Fruit fly (Drosophila melanogaster) whole organism: ENCODE data around the gene CG43072.

Experiments
- CG8478 ChIP-seq: fragments of >200 bp; optimal IDR thresholded peaks from 2 replicates; lab custom pipeline; 2018; ENCODE audit warnings: inconsistent platforms
- Dll ChIP-seq: fragments of >200 bp; optimal IDR thresholded peaks from 2 replicates; lab custom pipeline; 2017
- EcR ChIP-seq, 2 experiments: fragments of >200 bp; optimal IDR thresholded peaks; 2 replicates each; lab custom pipeline; 2017; ENCODE audit warnings: missing biosample characterization in 2 of 2, missing genetic modification characterization in 2 of 2, missing genetic modification reagents in 2 of 2
- pan ChIP-seq: fragments of >200 bp; optimal IDR thresholded peaks from 2 replicates; lab custom pipeline; 2017
- psq ChIP-seq: fragments of >200 bp; optimal IDR thresholded peaks from 2 replicates; lab custom pipeline; 2017
- usp ChIP-seq: fragments of >200 bp; optimal IDR thresholded peaks from 2 replicates; lab custom pipeline; 2017; ENCODE audit warnings: missing biosample characterization, missing genetic modification characterization, mixed read lengths

The CG43072 gene

dm6 chr3L:21034281-21035221 is 31.1 kb upstream of the CG43072 start, which contains the start of gene siz:
Gene siz (plus strand): TSS chr3L:21034535.
- TF ChIP-seq CG8478 (lab: Kevin White, UChicago) (no peak), Dll (lab: Kevin White, UChicago) (no peak), psq (lab: Kevin White, UChicago) (no peak), EcR (GFP tag; optimal IDR thresholded peaks at IDR 0.05; lab: Kevin White, UChicago) (no peak), usp (GFP tag; lab: Kevin White, UChicago) (no peak), pan (lab: Kevin White, UChicago) (no peak)

dm6 chr3L:21035231-21035630 is 30.4 kb upstream of the CG43072 start:
- TF ChIP-seq usp (GFP tag; lab: Kevin White, UChicago) = no peak
- no peak for TF ChIP-seq EcR (GFP tag; optimal IDR thresholded peaks at IDR 0.05; lab: Kevin White, UChicago)
- no peak for TF ChIP-seq pan (lab: Kevin White, UChicago)
- TF ChIP-seq Dll (lab: Kevin White, UChicago) = no peak
- no peak for TF ChIP-seq psq (lab: Kevin White, UChicago)
- no peak for TF ChIP-seq CG8478 (lab: Kevin White, UChicago)

dm6 chr3L:21036257-21036957 is 29.2 kb upstream of the CG43072 start:
- TF ChIP-seq EcR (GFP tag; optimal IDR thresholded peaks at IDR 0.05; lab: Kevin White, UChicago) (no peak), psq (lab: Kevin White, UChicago) (no peak), Dll (lab: Kevin White, UChicago) (no peak), usp (GFP tag; lab: Kevin White, UChicago) (no peak), CG8478 (lab: Kevin White, UChicago) (no peak), pan (lab: Kevin White, UChicago) (no peak)

dm6 chr3L:21037404-21037803 is 28.2 kb upstream of the CG43072 start:
- TF ChIP-seq Dll (lab: Kevin White, UChicago) (no peak), usp (GFP tag; lab: Kevin White, UChicago) (no peak), EcR (GFP tag; optimal IDR thresholded peaks at IDR 0.05; lab: Kevin White, UChicago) (no peak), CG8478 (lab: Kevin White, UChicago) (no peak), pan (lab: Kevin White, UChicago) (no peak), psq (lab: Kevin White, UChicago) (no peak)

- TF ChIP-seq pan (lab: Kevin White, UChicago) (no peak), CG8478 (lab: Kevin White, UChicago) (no peak), Dll (lab: Kevin White, UChicago) (no peak), EcR (GFP tag; optimal IDR thresholded peaks at IDR 0.05; lab: Kevin White, UChicago) (no peak), psq (lab: Kevin White, UChicago) (no peak), usp (GFP tag; lab: Kevin White, UChicago) (no peak)
Measured at dm6 chr3L:21040831-21041230, 24.8 kb upstream of the CG43072 start.

- no peak for TF ChIP-seq psq (lab: Kevin White, UChicago)
- no peak for TF ChIP-seq pan (lab: Kevin White, UChicago)
- no peak for TF ChIP-seq Dll (lab: Kevin White, UChicago)
- TF ChIP-seq EcR (GFP tag; optimal IDR thresholded peaks at IDR 0.05; lab: Kevin White, UChicago) = no peak
- TF ChIP-seq usp (GFP tag; lab: Kevin White, UChicago) = no peak
- no peak for TF ChIP-seq CG8478 (lab: Kevin White, UChicago)
Measured at dm6 chr3L:21041952-21042933, 23.4 kb upstream of the CG43072 start.

dm6 chr3L:21043435-21043834 is 22.2 kb upstream of the CG43072 start:
- no peak for TF ChIP-seq EcR (GFP tag; optimal IDR thresholded peaks at IDR 0.05; lab: Kevin White, UChicago)
- no peak for TF ChIP-seq Dll (lab: Kevin White, UChicago)
- TF ChIP-seq psq (lab: Kevin White, UChicago) = no peak
- no peak for TF ChIP-seq pan (lab: Kevin White, UChicago)
- TF ChIP-seq usp (GFP tag; lab: Kevin White, UChicago) = no peak
- TF ChIP-seq CG8478 (lab: Kevin White, UChicago) = no peak

- no peak for TF ChIP-seq CG8478 (lab: Kevin White, UChicago)
- TF ChIP-seq EcR (GFP tag; optimal IDR thresholded peaks at IDR 0.05; lab: Kevin White, UChicago) = peak in 1 of 2 experiments; percentile 20
Measured at dm6 chr3L:21043894-21044682, 21.6 kb upstream of the CG43072 start.

- TF ChIP-seq EcR (GFP tag; optimal IDR thresholded peaks at IDR 0.05; lab: Kevin White, UChicago) = no peak
Measured at dm6 chr3L:21044721-21045120, 20.9 kb upstream of the CG43072 start.
